Worm (Caenorhabditis elegans): Measurements from ENCODE around the gene josd-1.
A peak's percentile ranks its signal among the peaks of the same experiment; 100 is the strongest.

Gene josd-1

ce11 chrIII:2814919-2815554, 21.4 kb upstream of the josd-1 start, which contains the start of gene tufm-1 (continued):
- TF ChIP-seq unc-62 (GFP tag; optimal IDR thresholded peaks at IDR 0.05) (no peak), nhr-90 (tag; optimal IDR thresholded peaks at IDR 0.05; ENCODE audit: poor library complexity) (no peak), nhr-47 (tag; optimal IDR thresholded peaks at IDR 0.05) (peak; percentile 64)

- no peak for TF ChIP-seq aha-1 (tag; optimal IDR thresholded peaks at IDR 0.05)
- TF ChIP-seq dpl-1 (GFP tag; optimal IDR thresholded peaks at IDR 0.05) = peak in 1 of 3 experiments; percentile 11
- peak; percentile 7 for TF ChIP-seq blmp-1 (tag; optimal IDR thresholded peaks at IDR 0.05)
- no peak for TF ChIP-seq fkh-10 (GFP tag; optimal IDR thresholded peaks at IDR 0.05)
- TF ChIP-seq snpc-4 (tag; optimal IDR thresholded peaks at IDR 0.05) = no peak
- TF ChIP-seq C34B4.2 (tag; optimal IDR thresholded peaks at IDR 0.05) = no peak
- no peak for TF ChIP-seq nhr-85 (tag)
- no peak for TF ChIP-seq alr-1 (tag; optimal IDR thresholded peaks at IDR 0.05; ENCODE audit: borderline replicate concordance)
- peak in 1 of 2 experiments; percentile 11 for TF ChIP-seq efl-1 (optimal IDR thresholded peaks at IDR 0.05)
- TF ChIP-seq efl-1 (GFP tag; optimal IDR thresholded peaks at IDR 0.05 in 1 of 2) = peak in 1 of 2 experiments; percentile 88
These were observed 20.1 kb upstream of the josd-1 start for ce11 chrIII:2816205-2816923.

ce11 chrIII:2817847-2818246, 18.6 kb upstream of the josd-1 start:
- TF ChIP-seq pax-3 (tag; optimal IDR thresholded peaks at IDR 0.05) = no peak
- TF ChIP-seq tlp-1 (tag; optimal IDR thresholded peaks at IDR 0.05) = no peak
- no peak for TF ChIP-seq ets-5 (GFP tag; IDR thresholded peaks at IDR 0.05)
- no peak for TF ChIP-seq ztf-11 (tag; optimal IDR thresholded peaks at IDR 0.05)
- no peak for TF ChIP-seq nhr-12 (tag; optimal IDR thresholded peaks at IDR 0.05)
- TF ChIP-seq snu-23 (GFP tag; optimal IDR thresholded peaks at IDR 0.05) = no peak

- TF ChIP-seq ceh-82 (tag; optimal IDR thresholded peaks at IDR 0.05) (no peak), fkh-4 (tag; optimal IDR thresholded peaks at IDR 0.05; ENCODE audit: borderline replicate concordance) (no peak), efl-1 (optimal IDR thresholded peaks at IDR 0.05) (no peak), efl-1 (GFP tag; optimal IDR thresholded peaks at IDR 0.05 in 1 of 2) (no peak), nhr-20 (tag; optimal IDR thresholded peaks at IDR 0.05) (no peak), tbx-2 (tag; optimal IDR thresholded peaks at IDR 0.05) (no peak), lsy-2 (tag; optimal IDR thresholded peaks at IDR 0.05) (no peak), C04F5.9 (tag; optimal IDR thresholded peaks at IDR 0.05) (no peak), ztf-11 (tag; optimal IDR thresholded peaks at IDR 0.05) (no peak), lin-35 (GFP tag; optimal IDR thresholded peaks at IDR 0.05) (no peak), ceh-90 (tag; optimal IDR thresholded peaks at IDR 0.05) (no peak), nhr-71 (tag; optimal IDR thresholded peaks at IDR 0.05) (no peak), lin-39 (tag; optimal IDR thresholded peaks at IDR 0.05) (no peak), snu-23 (GFP tag; optimal IDR thresholded peaks at IDR 0.05) (no peak), vab-15 (tag; optimal IDR thresholded peaks at IDR 0.05) (no peak), egl-13 (tag; optimal IDR thresholded peaks at IDR 0.05) (no peak), F16B12.6 (tag; optimal IDR thresholded peaks at IDR 0.05) (no peak), ceh-88 (GFP tag; IDR thresholded peaks at IDR 0.05) (no peak)
These were observed 17.5 kb upstream of the josd-1 start, which contains the start of gene pipp-4P for ce11 chrIII:2818980-2819379. pipp-4P (plus strand) TSS chrIII:2819280.

- TF ChIP-seq sptf-1 (tag; optimal IDR thresholded peaks at IDR 0.05) = no peak
- no peak for TF ChIP-seq irx-1 (tag; optimal IDR thresholded peaks at IDR 0.05)
- no peak for TF ChIP-seq unc-30 (tag; optimal IDR thresholded peaks at IDR 0.05)
These were observed 9.7 kb upstream of the josd-1 start, which contains the start of gene Y71H2AM.1 for ce11 chrIII:2826770-2827169. Y71H2AM.1 (plus strand) TSS chrIII:2827070.
